Worm (Caenorhabditis elegans): ENCODE measurements around the gene F58A6.9.

Gene F58A6.9

ce11 chrII:5201922-5202562 lies 43.4 kb upstream of the F58A6.9 start (continued):
- no peak for TF ChIP-seq ceh-82 (tag; optimal IDR thresholded peaks at IDR 0.05)
- peak; percentile 19 for TF ChIP-seq snpc-4 (tag; optimal IDR thresholded peaks at IDR 0.05)
- peak; percentile 32 for TF ChIP-seq sma-9 (GFP tag; optimal IDR thresholded peaks at IDR 0.05)
- TF ChIP-seq sma-9 (tag; optimal IDR thresholded peaks at IDR 0.05) = no peak

ce11 chrII:5200987-5201582 lies 42.4 kb upstream of the F58A6.9 start:
- TF ChIP-seq unc-55 (GFP tag; optimal IDR thresholded peaks at IDR 0.05) = peak; percentile 49
- peak; percentile 72 for TF ChIP-seq C34F6.9 (tag; optimal IDR thresholded peaks at IDR 0.05)
- TF ChIP-seq ama-1 (optimal IDR thresholded peaks at IDR 0.05) = peak; percentile 58
- TF ChIP-seq nhr-129 (tag; optimal IDR thresholded peaks at IDR 0.05) = peak; percentile 55
- TF ChIP-seq dmd-4 (tag; optimal IDR thresholded peaks at IDR 0.05) = peak; percentile 48
- TF ChIP-seq snpc-4 (tag; optimal IDR thresholded peaks at IDR 0.05) = peak; percentile 6
- peak; percentile 3 for TF ChIP-seq fos-1 (tag; optimal IDR thresholded peaks at IDR 0.05)
- TF ChIP-seq alr-1 (tag; optimal IDR thresholded peaks at IDR 0.05) = no peak
- no peak for TF ChIP-seq unc-39 (tag; optimal IDR thresholded peaks at IDR 0.05)
- TF ChIP-seq blmp-1 (tag; optimal IDR thresholded peaks at IDR 0.05; ENCODE audit: insufficient read depth) = peak; percentile 29
- peak; percentile 60 for TF ChIP-seq F13H6.1 (tag; optimal IDR thresholded peaks at IDR 0.05)
- peak in 1 of 2 experiments; percentile 72 for TF ChIP-seq lsy-2 (tag; optimal IDR thresholded peaks at IDR 0.05)
- peak; percentile 33 for TF ChIP-seq sma-9 (GFP tag; optimal IDR thresholded peaks at IDR 0.05)
- TF ChIP-seq sma-9 (tag; optimal IDR thresholded peaks at IDR 0.05) = no peak
- no peak for TF ChIP-seq peb-1 (tag; optimal IDR thresholded peaks at IDR 0.05)
- peak; percentile 51 for TF ChIP-seq nhr-6 (tag; optimal IDR thresholded peaks at IDR 0.05)
- TF ChIP-seq sem-4 (tag; optimal IDR thresholded peaks at IDR 0.05) = no peak
- no peak for TF ChIP-seq zag-1 (tag; optimal IDR thresholded peaks at IDR 0.05)

- peak; percentile 90 for TF ChIP-seq snpc-4 (tag; optimal IDR thresholded peaks at IDR 0.05)
Measured at ce11 chrII:5200205-5200604, 41.5 kb upstream of the F58A6.9 start.

ce11 chrII:5199497-5199896 lies 40.8 kb upstream of the F58A6.9 start, which contains the start of gene msp-50:
msp-50 (plus strand) TSS chrII:5199797.
- TF ChIP-seq crh-2 (tag; optimal IDR thresholded peaks at IDR 0.05) (no peak), nhr-12 (tag; optimal IDR thresholded peaks at IDR 0.05) (no peak), unc-39 (tag; optimal IDR thresholded peaks at IDR 0.05) (no peak), nhr-23 (tag; optimal IDR thresholded peaks at IDR 0.05) (no peak), aly-2 (tag; optimal IDR thresholded peaks at IDR 0.05) (no peak), ceh-82 (tag; optimal IDR thresholded peaks at IDR 0.05) (no peak), nhr-11 (tag; optimal IDR thresholded peaks at IDR 0.05) (no peak)

DNA sequence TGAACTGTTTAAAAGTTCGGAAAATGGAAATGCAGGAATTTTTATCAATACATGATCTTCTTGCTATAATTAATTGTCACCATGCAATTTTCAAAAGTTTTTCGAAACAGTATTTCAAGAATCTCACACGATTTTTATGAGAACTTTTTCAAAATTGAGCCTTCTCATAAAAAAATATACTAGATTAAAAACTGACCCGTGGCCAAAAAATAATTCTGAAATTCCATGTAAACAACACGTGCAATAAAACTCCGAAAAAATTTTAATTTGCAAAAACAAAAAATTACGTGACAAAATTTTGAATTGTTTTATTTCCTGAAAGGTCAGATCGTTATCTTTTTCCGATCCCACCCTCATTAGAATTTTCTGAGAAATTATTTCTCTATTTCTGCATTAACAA lies 36.8 kb upstream of the F58A6.9 start, which contains the start of gene C34F11.5:
Gene C34F11.5 (plus strand): TSS at position 301 of the 400 bp plus-strand sequence.
- TF ChIP-seq nhr-129 (tag; optimal IDR thresholded peaks at IDR 0.05) = no peak
- no peak for TF ChIP-seq ztf-11 (tag; optimal IDR thresholded peaks at IDR 0.05)
- TF ChIP-seq nhr-77 (tag; optimal IDR thresholded peaks at IDR 0.05) = no peak
- TF ChIP-seq zag-1 (tag; optimal IDR thresholded peaks at IDR 0.05) = no peak
- no peak for TF ChIP-seq F13H6.1 (tag; optimal IDR thresholded peaks at IDR 0.05)
- TF ChIP-seq R02D3.7 (tag; optimal IDR thresholded peaks at IDR 0.05) = no peak
- TF ChIP-seq lin-13 (GFP tag; optimal IDR thresholded peaks at IDR 0.05) = no peak
- TF ChIP-seq aly-2 (tag; optimal IDR thresholded peaks at IDR 0.05) = no peak
- TF ChIP-seq ceh-16 (tag; optimal IDR thresholded peaks at IDR 0.05) = no peak
- TF ChIP-seq unc-55 (GFP tag; optimal IDR thresholded peaks at IDR 0.05) = no peak
- no peak for TF ChIP-seq elt-1 (tag; optimal IDR thresholded peaks at IDR 0.05)
- no peak for TF ChIP-seq unc-62 (GFP tag; optimal IDR thresholded peaks at IDR 0.05)
- TF ChIP-seq nhr-6 (tag; optimal IDR thresholded peaks at IDR 0.05) = no peak
- TF ChIP-seq snpc-4 (tag; optimal IDR thresholded peaks at IDR 0.05) = no peak

DNA sequence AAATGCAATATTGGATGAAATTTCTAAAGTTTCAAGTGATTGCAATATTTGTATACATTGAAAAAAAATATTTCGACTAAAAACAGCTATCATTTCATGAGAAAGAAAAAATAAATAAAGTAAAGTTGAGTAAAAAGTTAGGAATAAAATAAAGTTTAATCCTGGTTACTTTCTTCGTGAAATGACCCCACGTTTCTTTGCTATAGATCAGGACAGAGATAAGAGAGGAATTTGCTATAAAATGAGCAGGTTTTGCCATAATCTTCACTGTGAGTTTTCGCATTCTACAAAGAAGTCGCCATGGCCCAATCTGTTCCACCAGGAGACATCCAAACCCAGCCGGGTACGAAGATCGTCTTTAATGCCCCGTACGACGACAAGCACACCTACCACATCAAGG lies 35.4 kb upstream of the F58A6.9 start, which contains the start of gene msp-49:
Gene msp-49 (plus strand): TSS at position 301 of the 400 bp plus-strand sequence.
- TF ChIP-seq elt-3 (tag; optimal IDR thresholded peaks at IDR 0.05) = no peak
- no peak for TF ChIP-seq unc-39 (tag; optimal IDR thresholded peaks at IDR 0.05)
- no peak for TF ChIP-seq nhr-11 (tag; optimal IDR thresholded peaks at IDR 0.05)
- TF ChIP-seq Y55F3AM.14 (GFP tag; optimal IDR thresholded peaks at IDR 0.05) = no peak
- no peak for TF ChIP-seq crh-2 (tag; optimal IDR thresholded peaks at IDR 0.05)
- no peak for TF ChIP-seq zag-1 (tag; optimal IDR thresholded peaks at IDR 0.05)
- no peak for TF ChIP-seq ceh-16 (tag; optimal IDR thresholded peaks at IDR 0.05)
- TF ChIP-seq aly-2 (tag; optimal IDR thresholded peaks at IDR 0.05) = no peak
- TF ChIP-seq nhr-25 (tag; optimal IDR thresholded peaks at IDR 0.05) = no peak

All from whole organism, L2 larva.